Fruit fly (Drosophila melanogaster) whole organism, embryonic: ENCODE data around the gene Cyt-c-d.
A peak's percentile ranks its signal among the peaks of the same experiment; 100 is the strongest.

Experiments
- Abd-B ChIP-seq: fragments of 200-800 bp; sonication (Bioruptor generic); optimal IDR thresholded peaks from 2 replicates; lab custom pipeline; 2018; ENCODE audit warnings: missing biosample characterization, mild to moderate bottlenecking, missing genetic modification characterization, moderate library complexity
- Atf3 ChIP-seq: fragments of 200-800 bp; sonication (Bioruptor generic); optimal IDR thresholded peaks from 3 replicates; lab custom pipeline; 2016; ENCODE audit warnings: missing biosample characterization, missing genetic modification characterization
- Atf6 ChIP-seq: fragments of 200-800 bp; sonication (Bioruptor generic); IDR thresholded peaks from 2 replicates; pipeline ENCODE4 v1.3.6; 2022; ENCODE audit warnings: missing biosample characterization, missing genetic modification characterization
- CG10654 ChIP-seq: fragments of 200-800 bp; sonication (Bioruptor generic); optimal IDR thresholded peaks from 2 replicates; lab custom pipeline; 2016; ENCODE audit warnings: missing biosample characterization, missing genetic modification characterization
- CG11696 ChIP-seq: fragments of 200-800 bp; sonication (Bioruptor generic); IDR thresholded peaks from 2 replicates; pipeline ENCODE4 v1.3.6; 2022; ENCODE audit warnings: missing biosample characterization, missing genetic modification characterization
- CG12071 ChIP-seq: fragments of 200-800 bp; sonication (Bioruptor generic); optimal IDR thresholded peaks from 3 replicates; lab custom pipeline; 2018; ENCODE audit warnings: missing biosample characterization, mild to moderate bottlenecking, missing genetic modification characterization
- CG12155 ChIP-seq: fragments of 200-800 bp; sonication (Bioruptor generic); optimal IDR thresholded peaks from 3 replicates; lab custom pipeline; 2016; ENCODE audit warnings: missing biosample characterization, missing genetic modification characterization
- CG12236 ChIP-seq: fragments of 200-800 bp; sonication (Bioruptor generic); optimal IDR thresholded peaks from 2 replicates; lab custom pipeline; 2016; ENCODE audit warnings: missing biosample characterization, missing genetic modification characterization
- CG1233 ChIP-seq: fragments of 200-800 bp; sonication (Bioruptor generic); optimal IDR thresholded peaks from 4 replicates; lab custom pipeline; 2018; ENCODE audit warnings: missing biosample characterization, mild to moderate bottlenecking, missing genetic modification characterization
- CG13894 ChIP-seq: fragments of 200-800 bp; sonication (Bioruptor generic); optimal IDR thresholded peaks from 3 replicates; lab custom pipeline; 2018; ENCODE audit warnings: missing biosample characterization, mild to moderate bottlenecking, missing genetic modification characterization, moderate library complexity
- CG14014 ChIP-seq: fragments of 200-800 bp; sonication (Bioruptor generic); IDR thresholded peaks from 2 replicates; pipeline ENCODE4 v1.3.6; 2022; ENCODE audit warnings: missing biosample characterization, missing genetic modification characterization
- CG14050 ChIP-seq: fragments of 200-800 bp; sonication (Bioruptor generic); IDR thresholded peaks from 3 replicates; pipeline ENCODE4 v1.3.6; 2022; ENCODE audit warnings: missing biosample characterization, missing genetic modification characterization
- CG14710 ChIP-seq: fragments of 200-800 bp; sonication (Bioruptor generic); optimal IDR thresholded peaks from 3 replicates; lab custom pipeline; 2019; ENCODE audit warnings: missing biosample characterization, mild to moderate bottlenecking, missing genetic modification characterization, moderate library complexity
- CG15073 ChIP-seq: fragments of 200-800 bp; sonication (Bioruptor generic); optimal IDR thresholded peaks from 2 replicates; lab custom pipeline; 2016; ENCODE audit warnings: missing biosample characterization, missing genetic modification characterization
- CG16813 ChIP-seq: fragments of 200-800 bp; sonication (Bioruptor generic); IDR thresholded peaks from 3 replicates; pipeline ENCODE4 v1.3.6; 2022; ENCODE audit warnings: missing biosample characterization, missing genetic modification characterization; ENCODE audit not compliant: partially characterized antibody
- CG17829 ChIP-seq: fragments of 200-800 bp; optimal IDR thresholded peaks from 2 replicates; lab custom pipeline; 2019; ENCODE audit warnings: missing biosample characterization, mild to moderate bottlenecking, missing genetic modification characterization, moderate library complexity
- CG18262 ChIP-seq: fragments of 200-800 bp; optimal IDR thresholded peaks from 3 replicates; lab custom pipeline; 2019; ENCODE audit warnings: missing biosample characterization, mild to moderate bottlenecking, missing genetic modification characterization, moderate library complexity
- CG2129 ChIP-seq: fragments of 200-800 bp; sonication (Bioruptor generic); IDR thresholded peaks from 2 replicates; pipeline ENCODE4 v1.3.6; 2022; ENCODE audit warnings: missing biosample characterization, missing genetic modification characterization; ENCODE audit not compliant: partially characterized antibody
- CG2712 ChIP-seq: fragments of 200-800 bp; optimal IDR thresholded peaks from 3 replicates; lab custom pipeline; 2019; ENCODE audit warnings: missing biosample characterization, mild to moderate bottlenecking, missing genetic modification characterization, moderate library complexity
- CG31224 ChIP-seq: fragments of 200-800 bp; sonication (Bioruptor generic); IDR thresholded peaks from 2 replicates; pipeline ENCODE4 v1.3.6; 2022; ENCODE audit warnings: missing biosample characterization, missing genetic modification characterization
- CG31388 ChIP-seq: fragments of 200-800 bp; sonication (Bioruptor generic); optimal IDR thresholded peaks from 2 replicates; lab custom pipeline; 2016; ENCODE audit warnings: missing biosample characterization, missing genetic modification characterization
- CG32772 ChIP-seq: fragments of 200-800 bp; sonication (Bioruptor generic); IDR thresholded peaks from 2 replicates; pipeline ENCODE4 v1.3.6; 2022; ENCODE audit warnings: missing biosample characterization, missing genetic modification characterization
- CG34422 ChIP-seq: fragments of 200-800 bp; sonication (Bioruptor generic); IDR thresholded peaks from 3 replicates; pipeline ENCODE4 v1.3.6; 2022; ENCODE audit warnings: missing biosample characterization, missing genetic modification characterization
- CG43689 ChIP-seq: fragments of 200-800 bp; sonication (Bioruptor generic); IDR thresholded peaks from 2 replicates; pipeline ENCODE4 v1.3.6; 2022; ENCODE audit warnings: missing biosample characterization, missing genetic modification characterization
- CG4404 ChIP-seq: fragments of 200-800 bp; sonication (Bioruptor generic); IDR thresholded peaks from 2 replicates; pipeline ENCODE4 v1.3.6; 2022; ENCODE audit warnings: missing biosample characterization, missing genetic modification characterization
- CG4820 ChIP-seq: fragments of 200-800 bp; sonication (Bioruptor generic); optimal IDR thresholded peaks from 3 replicates; lab custom pipeline; 2016; ENCODE audit warnings: missing biosample characterization, missing genetic modification characterization
- CG9876 ChIP-seq: fragments of 200-800 bp; sonication (Bioruptor generic); optimal IDR thresholded peaks from 2 replicates; lab custom pipeline; 2016; ENCODE audit warnings: missing biosample characterization, missing genetic modification characterization
- D19B ChIP-seq: fragments of 200-800 bp; sonication (Bioruptor generic); optimal IDR thresholded peaks from 2 replicates; lab custom pipeline; 2017; ENCODE audit warnings: missing biosample characterization, mild to moderate bottlenecking, missing genetic modification characterization
- Dad ChIP-seq: fragments of 200-800 bp; sonication (Bioruptor generic); optimal IDR thresholded peaks from 3 replicates; lab custom pipeline; 2016; ENCODE audit warnings: missing biosample characterization, missing genetic modification characterization
- HLH3B ChIP-seq: fragments of 200-800 bp; sonication (Bioruptor generic); IDR thresholded peaks from 2 replicates; pipeline ENCODE4 v1.3.6; 2022; ENCODE audit warnings: missing biosample characterization, missing genetic modification characterization
- Hr3 ChIP-seq: fragments of 200-800 bp; sonication (Bioruptor generic); optimal IDR thresholded peaks from 3 replicates; lab custom pipeline; 2016; ENCODE audit warnings: missing biosample characterization, missing genetic modification characterization
- Neu2 ChIP-seq: fragments of 200-800 bp; sonication (Bioruptor generic); optimal IDR thresholded peaks from 3 replicates; lab custom pipeline; 2016; ENCODE audit warnings: missing biosample characterization, missing genetic modification characterization, borderline replicate concordance
- Scr ChIP-seq: fragments of 200-800 bp; sonication (Bioruptor generic); IDR thresholded peaks from 2 replicates; pipeline ENCODE4 v1.3.6; 2022; ENCODE audit warnings: missing biosample characterization, missing genetic modification characterization; ENCODE audit not compliant: partially characterized antibody
- Sry-β ChIP-seq: fragments of 200-800 bp; sonication (Bioruptor generic); optimal IDR thresholded peaks from 2 replicates; lab custom pipeline; 2018; ENCODE audit warnings: missing biosample characterization, mild to moderate bottlenecking, missing genetic modification characterization, moderate library complexity
- Xbp1 ChIP-seq: fragments of 200-800 bp; sonication (Bioruptor generic); optimal IDR thresholded peaks from 3 replicates; lab custom pipeline; 2016; ENCODE audit warnings: missing biosample characterization, mild to moderate bottlenecking, missing genetic modification characterization
- esg ChIP-seq: fragments of 200-800 bp; sonication (Bioruptor generic); conservative IDR thresholded peaks from 2 replicates; pipeline ENCODE4 v1.3.6; 2022; ENCODE audit warnings: missing biosample characterization, missing genetic modification characterization
- fd3F ChIP-seq: fragments of 200-800 bp; sonication (Bioruptor generic); optimal IDR thresholded peaks from 2 replicates; lab custom pipeline; 2018; ENCODE audit warnings: missing biosample characterization, mild to moderate bottlenecking, missing genetic modification characterization, moderate library complexity
- gcm2 ChIP-seq: fragments of 200-800 bp; sonication (Bioruptor generic); optimal IDR thresholded peaks from 2 replicates; lab custom pipeline; 2016; ENCODE audit warnings: missing biosample characterization, missing genetic modification characterization
- gfzf ChIP-seq: fragments of 200-800 bp; sonication (Bioruptor generic); optimal IDR thresholded peaks from 2 replicates; lab custom pipeline; 2016; ENCODE audit warnings: missing biosample characterization, mild to moderate bottlenecking, missing genetic modification characterization, moderate library complexity
- lola ChIP-seq, 3 experiments: fragments of >200 bp in 2 of 3; fragments of 200-800 bp in 1 of 3; sonication (Bioruptor generic) in 1 of 3; optimal IDR thresholded peaks; 2 replicates each; lab custom pipeline; 2017 to 2019; ENCODE audit warnings: missing biosample characterization in 3 of 3, missing genetic modification characterization in 3 of 3, mild to moderate bottlenecking in 1 of 3, moderate library complexity in 1 of 3
- nerfin-1 ChIP-seq: fragments of 200-800 bp; sonication (Bioruptor generic); optimal IDR thresholded peaks from 3 replicates; lab custom pipeline; 2019; ENCODE audit warnings: missing biosample characterization, mild to moderate bottlenecking, missing genetic modification characterization, moderate library complexity
- nmo ChIP-seq: fragments of 200-800 bp; sonication (Bioruptor generic); optimal IDR thresholded peaks from 2 replicates; lab custom pipeline; 2018; ENCODE audit warnings: missing biosample characterization, mild to moderate bottlenecking, missing genetic modification characterization, moderate library complexity
- scrt ChIP-seq: fragments of 200-800 bp; sonication (Bioruptor generic); optimal IDR thresholded peaks from 2 replicates; lab custom pipeline; 2018; ENCODE audit warnings: missing biosample characterization, mild to moderate bottlenecking, missing genetic modification characterization, moderate library complexity
- ssp ChIP-seq: fragments of 200-800 bp; sonication (Bioruptor generic); IDR thresholded peaks from 2 replicates; pipeline ENCODE4 v1.3.6; 2022; ENCODE audit warnings: missing biosample characterization, missing genetic modification characterization
- tap ChIP-seq: fragments of 200-800 bp; optimal IDR thresholded peaks from 3 replicates; lab custom pipeline; 2019; ENCODE audit warnings: missing biosample characterization, mild to moderate bottlenecking, missing genetic modification characterization, moderate library complexity
- tna ChIP-seq: fragments of 200-800 bp; sonication (Bioruptor generic); IDR thresholded peaks from 2 replicates; pipeline ENCODE4 v1.3.6; 2022; ENCODE audit warnings: missing biosample characterization, missing genetic modification characterization; ENCODE audit not compliant: partially characterized antibody
- wdn ChIP-seq: fragments of 200-800 bp; sonication (Bioruptor generic); IDR thresholded peaks from 2 replicates; pipeline ENCODE4 v1.3.6; 2022; ENCODE audit warnings: missing biosample characterization, missing genetic modification characterization

The Cyt-c-d gene

DNA sequence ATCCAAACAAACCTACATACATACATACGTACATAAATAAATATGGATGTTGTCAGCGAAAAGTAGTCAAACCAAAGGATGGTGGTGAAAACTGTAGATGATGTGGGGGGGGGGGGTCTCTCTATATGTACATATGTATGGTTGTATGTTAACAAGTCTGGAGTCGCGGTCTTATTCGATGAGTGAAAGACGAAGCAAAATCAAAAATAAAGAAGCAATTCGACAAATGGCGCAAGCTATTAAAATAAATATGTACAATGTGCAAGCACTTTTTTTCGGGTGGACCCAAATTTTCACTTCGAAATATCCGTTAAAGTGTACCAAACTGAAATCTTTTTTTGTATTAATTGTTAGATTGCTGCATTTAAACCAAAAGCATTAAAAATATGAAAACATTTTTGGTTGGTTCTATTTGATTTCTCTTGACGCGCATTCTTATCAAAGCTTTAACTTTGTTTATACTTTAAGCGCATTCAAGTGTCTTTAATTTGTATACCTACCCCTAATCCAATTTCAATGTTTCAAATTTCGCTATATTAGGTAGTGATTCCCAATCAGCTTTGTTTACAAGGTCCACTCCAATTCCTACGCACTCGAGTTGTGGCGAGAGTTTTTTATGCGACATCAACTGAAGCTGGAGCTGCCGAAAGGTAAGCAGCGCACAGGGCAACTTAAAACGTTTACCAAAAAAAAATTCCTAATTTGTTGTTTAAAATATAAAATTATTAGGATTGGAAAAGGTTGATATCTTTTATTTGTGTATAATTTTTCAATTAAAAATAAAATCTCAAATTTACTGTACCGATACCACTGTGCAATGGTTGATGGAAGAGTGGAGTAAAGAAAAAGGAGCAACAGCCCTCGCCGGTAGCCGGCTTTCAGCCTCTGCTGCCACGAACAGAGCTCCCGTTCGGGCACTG, 31.5 kb upstream of the Cyt-c-d start, which contains the start of gene CG31807 (continued):
- TF ChIP-seq CG16813 (GFP tag; lab: Robert Waterston, UW) (no peak), CG10654 (GFP tag; lab: Kevin White, UChicago) (no peak), gcm2 (GFP tag; lab: Kevin White, UChicago) (peak; percentile 49), Neu2 (GFP tag; lab: Kevin White, UChicago) (no peak), nmo (GFP tag; lab: Kevin White, UChicago) (peak; percentile 77), CG14014 (GFP tag; lab: Robert Waterston, UW) (no peak; the same call in 1 of the 2 replicates), CG32772 (0 out of 2 replicates have a peak, but pooled peaks have one; percentile 6), lola (GFP tag; optimal IDR thresholded peaks at IDR 0.05; lab: Kevin White, UChicago) (peak in 1 of 3 experiments; percentile 69), HLH3B (GFP tag; lab: Robert Waterston, UW) (peak; percentile 41; the same call in 1 of the 2 replicates), CG14710 (tag; lab: Kevin White, UChicago) (peak; percentile 41), CG12155 (GFP tag; lab: Kevin White, UChicago) (peak; percentile 20), CG18262 (tag; lab: Kevin White, UChicago) (peak; percentile 75), Scr (GFP tag; lab: Robert Waterston, UW) (no peak), Dad (GFP tag; lab: Kevin White, UChicago) (peak; percentile 19), Sry-β (GFP tag; lab: Kevin White, UChicago) (peak; percentile 3), CG11696 (no peak), CG12236 (GFP tag; lab: Kevin White, UChicago) (peak; percentile 63), CG31224 (no peak), fd3F (peak; percentile 45), CG15073 (no peak), CG43689 (GFP tag; lab: Robert Waterston, UW) (peak; percentile 33; the same call in 1 of the 2 replicates), CG2712 (tag; lab: Kevin White, UChicago) (peak; percentile 80), wdn (GFP tag; lab: Robert Waterston, UW) (peak; percentile 40; the same call in 1 of the 2 replicates), CG2129 (no peak), gfzf (GFP tag; lab: Kevin White, UChicago) (no peak), CG4404 (GFP tag; lab: Robert Waterston, UW) (no peak), Atf3 (GFP tag; lab: Kevin White, UChicago) (peak; percentile 51), nerfin-1 (tag; lab: Kevin White, UChicago) (peak; percentile 76), tap (peak; percentile 50), Abd-B (GFP tag; lab: Kevin White, UChicago) (no peak), tna (GFP tag; lab: Robert Waterston, UW) (no peak), CG1233 (GFP tag; lab: Kevin White, UChicago) (peak; percentile 57), CG12071 (GFP tag; lab: Kevin White, UChicago) (peak; percentile 59), CG9876 (GFP tag; lab: Kevin White, UChicago) (no peak), CG31388 (GFP tag; lab: Kevin White, UChicago) (peak; percentile 18), CG4820 (GFP tag; lab: Kevin White, UChicago) (peak; percentile 48), D19B (GFP tag; lab: Kevin White, UChicago) (peak; percentile 32), Atf6 (GFP tag; lab: Robert Waterston, UW) (no peak), Xbp1 (peak; percentile 30), ssp (GFP tag; lab: Robert Waterston, UW) (0 out of 2 replicates have a peak, but pooled peaks have one; percentile 18), esg (GFP tag; lab: Robert Waterston, UW) (0 out of 2 replicates have a peak, but pooled peaks have one; percentile 12), CG34422 (0 out of 3 replicates have a peak, but pooled peaks have one; percentile 16), Hr3 (GFP tag; lab: Kevin White, UChicago) (peak; percentile 34), CG13894 (tag; lab: Kevin White, UChicago) (peak; percentile 41), CG14050 (GFP tag; lab: Robert Waterston, UW) (peak; percentile 20; the same call in 1 of the 3 replicates), scrt (GFP tag; lab: Kevin White, UChicago) (peak; percentile 77), CG17829 (tag; lab: Kevin White, UChicago) (peak; percentile 79)
